Worm (Caenorhabditis elegans): ENCODE results near the gene hsd-3.
A peak's percentile ranks its signal among the peaks of the same experiment; 100 is the strongest.

hsd-3 gene

DNA sequence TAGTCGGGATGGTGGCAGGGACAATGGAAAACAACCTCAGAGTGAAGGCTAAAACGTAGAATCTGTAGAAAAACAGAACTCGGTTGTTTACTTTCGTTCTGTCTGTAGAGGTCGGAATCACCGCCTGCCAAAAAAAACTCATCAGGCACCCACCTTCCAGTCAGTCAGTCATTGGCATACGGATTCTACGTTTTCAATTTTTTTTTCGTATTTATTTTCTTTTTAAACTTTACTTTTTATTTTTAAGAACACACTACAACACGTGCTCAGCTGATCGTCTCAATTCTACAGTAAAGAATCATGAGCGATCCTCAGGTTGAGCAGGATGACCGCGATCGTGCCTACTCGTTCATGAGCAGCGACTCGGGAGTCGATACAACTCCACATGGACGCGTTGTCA is 32.6 kb upstream of the hsd-3 start, which contains the start of gene lfi-1:
Gene lfi-1 (plus strand): TSS at position 301 of the 400 bp plus-strand sequence.
- TF ChIP-seq ceh-9 (tag; optimal IDR thresholded peaks at IDR 0.05) = no peak
- no peak for TF ChIP-seq hlh-30 (tag; optimal IDR thresholded peaks at IDR 0.05; ENCODE audit: insufficient read depth)
- TF ChIP-seq pat-9 (tag; optimal IDR thresholded peaks at IDR 0.05) = no peak
- no peak for TF ChIP-seq dmd-4 (tag; optimal IDR thresholded peaks at IDR 0.05; ENCODE audit: borderline replicate concordance)
- TF ChIP-seq unc-42 (tag; optimal IDR thresholded peaks at IDR 0.05) = no peak
- TF ChIP-seq hlh-8 (tag; optimal IDR thresholded peaks at IDR 0.05) = no peak
- no peak for TF ChIP-seq dve-1 (tag; optimal IDR thresholded peaks at IDR 0.05)
- no peak for TF ChIP-seq hlh-13 (GFP tag; optimal IDR thresholded peaks at IDR 0.05)
- TF ChIP-seq mec-3 (tag; optimal IDR thresholded peaks at IDR 0.05; ENCODE audit: borderline replicate concordance) = no peak
- no peak for TF ChIP-seq C38D4.7 (GFP tag; optimal IDR thresholded peaks at IDR 0.05)
- no peak for TF ChIP-seq ceh-19 (GFP tag; optimal IDR thresholded peaks at IDR 0.05)
- no peak for TF ChIP-seq Y22D7AL.16 (tag; optimal IDR thresholded peaks at IDR 0.05)
- TF ChIP-seq ceh-2 (tag; optimal IDR thresholded peaks at IDR 0.05) = no peak
- no peak for TF ChIP-seq ceh-31 (tag; optimal IDR thresholded peaks at IDR 0.05)
- no peak for TF ChIP-seq ref-2 (tag; optimal IDR thresholded peaks at IDR 0.05)
- no peak for TF ChIP-seq ceh-34 (tag; optimal IDR thresholded peaks at IDR 0.05)
- no peak for TF ChIP-seq eyg-1 (tag; optimal IDR thresholded peaks at IDR 0.05)
- TF ChIP-seq che-1 (tag; optimal IDR thresholded peaks at IDR 0.05) = no peak
- TF ChIP-seq fkh-10 (GFP tag; optimal IDR thresholded peaks at IDR 0.05) = no peak
- no peak for TF ChIP-seq elt-2 (tag; optimal IDR thresholded peaks at IDR 0.05)

DNA sequence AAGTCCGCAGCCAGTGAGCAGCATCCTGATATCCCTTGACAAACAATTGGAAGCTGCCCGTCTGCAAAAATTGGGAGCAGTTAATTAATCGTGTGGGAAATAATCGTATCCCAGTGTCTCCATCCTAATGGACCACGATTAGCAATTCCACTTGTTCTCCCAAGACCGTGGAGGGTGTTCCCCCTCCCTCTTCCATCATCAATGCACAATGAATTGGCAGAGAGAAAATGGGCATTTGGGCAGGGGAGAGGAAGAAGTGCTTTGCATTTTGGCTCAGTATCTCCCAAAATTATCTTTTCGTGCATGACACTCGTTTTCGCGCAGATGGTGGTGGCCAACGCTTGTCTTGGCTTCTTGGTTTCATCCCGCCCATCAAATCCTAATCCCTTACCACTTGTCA is 31.0 kb upstream of the hsd-3 start:
- TF ChIP-seq hlh-6 (tag; optimal IDR thresholded peaks at IDR 0.05) (no peak), fkh-10 (GFP tag; optimal IDR thresholded peaks at IDR 0.05) (no peak), sdc-2 (tag; optimal IDR thresholded peaks at IDR 0.05) (peak; percentile 75), unc-42 (tag; optimal IDR thresholded peaks at IDR 0.05) (peak; percentile 48)

DNA sequence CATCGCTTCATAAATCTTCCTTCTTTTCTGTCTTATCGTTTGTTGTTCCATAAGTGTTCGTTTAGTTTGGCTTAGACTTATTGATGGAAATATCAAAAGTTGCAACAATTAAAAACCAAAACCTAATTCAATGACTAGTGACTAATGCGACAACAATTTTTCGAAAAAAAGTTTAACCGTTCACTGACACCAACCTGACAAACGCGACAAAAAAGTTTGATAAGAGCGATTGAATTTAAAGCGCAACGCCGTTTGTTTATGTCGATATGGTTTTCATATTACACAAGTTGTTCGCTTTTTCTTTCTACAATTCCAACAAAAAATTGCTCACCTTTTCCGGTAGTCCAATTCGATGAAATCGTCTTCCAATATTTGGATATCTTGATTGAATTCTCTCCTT is 30.0 kb upstream of the hsd-3 start:
- no peak for TF ChIP-seq unc-86 (tag; optimal IDR thresholded peaks at IDR 0.05)

DNA sequence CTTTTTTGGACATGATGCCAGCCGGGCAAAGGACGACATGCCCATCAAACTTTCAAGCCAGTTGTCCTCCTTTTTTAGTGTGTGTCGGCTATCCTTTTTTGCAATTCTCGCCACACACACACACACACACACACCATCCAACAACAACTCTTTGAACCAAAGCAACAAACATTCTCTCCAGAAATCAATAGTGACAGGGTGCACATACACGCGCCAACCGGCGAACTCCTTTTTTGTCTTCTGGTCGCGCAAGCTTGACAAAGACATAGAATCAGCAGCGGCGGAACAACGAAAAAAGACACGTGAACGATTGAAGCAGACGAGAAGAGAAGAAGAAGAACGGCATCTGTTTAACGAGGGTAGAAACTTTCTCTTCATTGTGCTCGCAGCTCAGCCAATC is 28.0 kb upstream of the hsd-3 start:
- no peak for TF ChIP-seq unc-86 (tag; optimal IDR thresholded peaks at IDR 0.05)
- TF ChIP-seq C38D4.7 (GFP tag; optimal IDR thresholded peaks at IDR 0.05) = no peak
- no peak for TF ChIP-seq ceh-31 (tag; optimal IDR thresholded peaks at IDR 0.05)
- no peak for TF ChIP-seq dmd-4 (tag; optimal IDR thresholded peaks at IDR 0.05; ENCODE audit: borderline replicate concordance)
- TF ChIP-seq unc-55 (GFP tag; optimal IDR thresholded peaks at IDR 0.05) = no peak
- TF ChIP-seq C08G9.2 (tag; optimal IDR thresholded peaks at IDR 0.05) = no peak
- TF ChIP-seq ceh-14 (tag; optimal IDR thresholded peaks at IDR 0.05) = no peak
- TF ChIP-seq pha-4 (tag; optimal IDR thresholded peaks at IDR 0.05) = no peak
- TF ChIP-seq dve-1 (tag; optimal IDR thresholded peaks at IDR 0.05) = no peak
- no peak for TF ChIP-seq pros-1 (tag; optimal IDR thresholded peaks at IDR 0.05)
- TF ChIP-seq pqm-1 (tag; optimal IDR thresholded peaks at IDR 0.05) = no peak
- no peak for TF ChIP-seq gmeb-2 (tag; optimal IDR thresholded peaks at IDR 0.05)
- no peak for TF ChIP-seq pax-1 (tag; optimal IDR thresholded peaks at IDR 0.05)
- TF ChIP-seq hlh-15 (tag; optimal IDR thresholded peaks at IDR 0.05) = no peak
- TF ChIP-seq ceh-2 (tag; optimal IDR thresholded peaks at IDR 0.05) = no peak

DNA sequence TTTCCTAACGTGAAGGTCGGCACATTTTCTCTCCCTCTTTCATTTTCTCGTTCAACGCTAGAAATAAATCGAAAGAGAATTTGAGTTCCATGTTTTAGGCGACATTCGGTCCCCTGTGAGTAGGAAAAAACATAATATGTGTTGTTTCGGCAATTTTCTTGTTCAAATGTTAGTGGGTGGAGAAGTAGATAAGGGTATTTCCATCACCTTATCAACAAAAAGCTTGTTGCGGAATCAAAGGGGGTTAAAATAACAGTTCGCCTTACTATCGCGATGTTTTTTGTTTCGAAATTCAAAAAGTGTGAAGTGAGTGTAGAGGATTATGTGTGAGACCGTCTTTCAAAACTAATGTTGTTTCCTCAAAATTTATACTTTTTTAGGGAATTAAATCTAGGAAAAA is 27.5 kb upstream of the hsd-3 start:
- TF ChIP-seq unc-3 (GFP tag; conservative IDR thresholded peaks at IDR 0.05) (no peak), unc-3 (tag; optimal IDR thresholded peaks at IDR 0.05) (no peak), hlh-15 (tag; optimal IDR thresholded peaks at IDR 0.05) (no peak), hlh-30 (tag; optimal IDR thresholded peaks at IDR 0.05; ENCODE audit: insufficient read depth) (no peak), pha-2 (tag; optimal IDR thresholded peaks at IDR 0.05) (no peak), ceh-48 (tag; optimal IDR thresholded peaks at IDR 0.05) (no peak), dve-1 (tag; optimal IDR thresholded peaks at IDR 0.05) (no peak), ets-4 (tag; optimal IDR thresholded peaks at IDR 0.05) (no peak), sdc-2 (tag; optimal IDR thresholded peaks at IDR 0.05) (no peak), fkh-6 (tag; optimal IDR thresholded peaks at IDR 0.05) (no peak), mec-3 (tag; optimal IDR thresholded peaks at IDR 0.05; ENCODE audit: borderline replicate concordance) (no peak), ahr-1 (tag; optimal IDR thresholded peaks at IDR 0.05) (no peak), syd-9 (tag; optimal IDR thresholded peaks at IDR 0.05) (no peak), nhr-232 (tag; optimal IDR thresholded peaks at IDR 0.05) (no peak), zip-5 (tag; optimal IDR thresholded peaks at IDR 0.05) (no peak)

Measured in whole organism, late embryonic.